Worm (Caenorhabditis elegans) whole organism, L1 larva: ENCODE measurements around the gene ceh-48.

Experiments
- ama-1 ChIP-seq: fragments of 150-350 bp; optimal IDR thresholded peaks from 2 replicates; lab custom pipeline; 2014
- blmp-1 ChIP-seq: fragments of 150-350 bp; optimal IDR thresholded peaks from 2 replicates; lab custom pipeline; 2014; ENCODE audit warnings: missing biosample characterization, missing genetic modification characterization
- egl-13 ChIP-seq: sonication (generic microtip); optimal IDR thresholded peaks from 2 replicates; lab custom pipeline; 2016; ENCODE audit warnings: missing genotype, missing genetic modification reagents, missing genetic modification characterization, missing compliant biosample characterization
- fos-1 ChIP-seq: fragments of 150-350 bp; optimal IDR thresholded peaks from 2 replicates; lab custom pipeline; 2014; ENCODE audit warnings: missing biosample characterization, missing genetic modification characterization
- hlh-4 ChIP-seq: sonication (generic microtip); optimal IDR thresholded peaks from 2 replicates; lab custom pipeline; 2016; ENCODE audit warnings: mild to moderate bottlenecking, missing genetic modification characterization, missing compliant biosample characterization
- lin-39 ChIP-seq: fragments of 150-350 bp; optimal IDR thresholded peaks from 2 replicates; lab custom pipeline; 2014; ENCODE audit warnings: missing biosample characterization, missing genetic modification reagents, missing genetic modification characterization
- mep-1 ChIP-seq: fragments of 150-350 bp; optimal IDR thresholded peaks from 2 replicates; lab custom pipeline; 2014; ENCODE audit warnings: missing biosample characterization, missing genetic modification characterization
- nhr-20 ChIP-seq: sonication (generic microtip); optimal IDR thresholded peaks from 2 replicates; lab custom pipeline; 2016; ENCODE audit warnings: mild to moderate bottlenecking, missing genetic modification characterization, missing compliant biosample characterization
- nhr-237 ChIP-seq: fragments of 150-350 bp; optimal IDR thresholded peaks from 2 replicates; lab custom pipeline; 2014; ENCODE audit warnings: missing biosample characterization, missing genetic modification characterization
- nhr-47 ChIP-seq: sonication (generic microtip); optimal IDR thresholded peaks from 2 replicates; lab custom pipeline; 2016; ENCODE audit warnings: mild to moderate bottlenecking, missing genetic modification characterization, moderate library complexity, missing compliant biosample characterization
- pag-3 ChIP-seq: sonication (generic microtip); optimal IDR thresholded peaks from 2 replicates; lab custom pipeline; 2017; ENCODE audit warnings: missing genetic modification characterization, mild to moderate bottlenecking, missing compliant biosample characterization, antibody characterized with exemption, borderline replicate concordance; ENCODE audit not compliant: insufficient read depth
- unc-86 ChIP-seq: sonication (generic microtip); optimal IDR thresholded peaks from 2 replicates; lab custom pipeline; 2016; ENCODE audit warnings: missing genetic modification characterization, missing compliant biosample characterization
- ztf-11 ChIP-seq, 2 experiments: sonication (generic microtip); optimal IDR thresholded peaks; 2 replicates each; lab custom pipeline; 2016 to 2017; ENCODE audit warnings: missing genetic modification characterization in 2 of 2, missing biosample characterization in 1 of 2, missing compliant biosample characterization in 1 of 2

- TF ChIP-seq hlh-4 (tag; lab: Kevin White, UChicago): no peak
- no peak for TF ChIP-seq ama-1 (lab: Kevin White, UChicago)
- TF ChIP-seq unc-86 (tag; lab: Kevin White, UChicago): no peak
- TF ChIP-seq egl-13 (tag; lab: Kevin White, UChicago): no peak
- TF ChIP-seq nhr-20 (tag; lab: Kevin White, UChicago): no peak
- TF ChIP-seq ztf-11 (tag; optimal IDR thresholded peaks at IDR 0.05; lab: Kevin White, UChicago): no peak
- TF ChIP-seq pag-3: no peak
- no peak for TF ChIP-seq mep-1 (tag; lab: Kevin White, UChicago)
- no peak for TF ChIP-seq nhr-47 (tag; lab: Kevin White, UChicago)
- TF ChIP-seq blmp-1 (tag; lab: Kevin White, UChicago): no peak
- TF ChIP-seq fos-1 (tag; lab: Kevin White, UChicago): no peak
- no peak for TF ChIP-seq nhr-237
- no peak for TF ChIP-seq lin-39 (tag; lab: Kevin White, UChicago)
Measured at ce11 chrIV:6770407-6770883, 41.5 kb upstream of the ceh-48 start, which contains the start of gene anat-1.
